Fruit fly (Drosophila melanogaster) whole organism, embryonic: ENCODE measurements around the gene CG33346.
A peak's percentile ranks its signal among the peaks of the same experiment; 100 is the strongest.

Experiments
- Adf1 ChIP-seq: fragments of 200-800 bp; sonication (Bioruptor generic); IDR thresholded peaks from 2 replicates; pipeline ENCODE4 v1.3.6; 2022; ENCODE audit warnings: missing biosample characterization, missing genetic modification characterization
- Aef1 ChIP-seq: fragments of 200-800 bp; sonication (Bioruptor generic); IDR thresholded peaks from 3 replicates; pipeline ENCODE4 v1.3.6; 2022; ENCODE audit warnings: missing biosample characterization, missing genetic modification characterization
- CG11504 ChIP-seq: fragments of 200-800 bp; sonication (Bioruptor generic); optimal IDR thresholded peaks from 3 replicates; lab custom pipeline; 2019; ENCODE audit warnings: missing biosample characterization, mild to moderate bottlenecking, missing genetic modification characterization, moderate library complexity
- CG11695 ChIP-seq: fragments of 200-800 bp; sonication (Bioruptor generic); IDR thresholded peaks from 3 replicates; pipeline ENCODE4 v1.3.6; 2022; ENCODE audit warnings: missing biosample characterization, missing genetic modification characterization
- CG12155 ChIP-seq: fragments of 200-800 bp; sonication (Bioruptor generic); optimal IDR thresholded peaks from 3 replicates; lab custom pipeline; 2016; ENCODE audit warnings: missing biosample characterization, missing genetic modification characterization
- CG12236 ChIP-seq: fragments of 200-800 bp; sonication (Bioruptor generic); optimal IDR thresholded peaks from 2 replicates; lab custom pipeline; 2016; ENCODE audit warnings: missing biosample characterization, missing genetic modification characterization
- CG12744 ChIP-seq: fragments of 200-800 bp; sonication (Bioruptor generic); optimal IDR thresholded peaks from 2 replicates; lab custom pipeline; 2016; ENCODE audit warnings: missing biosample characterization, missing genetic modification characterization
- CG14014 ChIP-seq: fragments of 200-800 bp; sonication (Bioruptor generic); IDR thresholded peaks from 2 replicates; pipeline ENCODE4 v1.3.6; 2022; ENCODE audit warnings: missing biosample characterization, missing genetic modification characterization
- CG14860 ChIP-seq: fragments of 200-800 bp; sonication (Bioruptor generic); IDR thresholded peaks from 3 replicates; pipeline ENCODE4 v1.3.6; 2022; ENCODE audit warnings: missing biosample characterization, missing genetic modification characterization; ENCODE audit not compliant: partially characterized antibody
- CG17186 ChIP-seq: fragments of 200-800 bp; sonication (Bioruptor generic); optimal IDR thresholded peaks from 3 replicates; lab custom pipeline; 2017; ENCODE audit warnings: missing biosample characterization, missing genetic modification reagents, missing genetic modification characterization
- CG17359 ChIP-seq: fragments of 200-800 bp; sonication (Bioruptor generic); optimal IDR thresholded peaks from 3 replicates; lab custom pipeline; 2018; ENCODE audit warnings: missing biosample characterization, mild to moderate bottlenecking, missing genetic modification characterization, moderate library complexity
- CG17361 ChIP-seq: fragments of 200-800 bp; sonication (Bioruptor generic); IDR thresholded peaks from 3 replicates; pipeline ENCODE4 v1.3.6; 2022; ENCODE audit warnings: missing biosample characterization, missing genetic modification characterization
- CG17829 ChIP-seq: fragments of 200-800 bp; optimal IDR thresholded peaks from 2 replicates; lab custom pipeline; 2019; ENCODE audit warnings: missing biosample characterization, mild to moderate bottlenecking, missing genetic modification characterization, moderate library complexity
- CG17912 ChIP-seq: fragments of 200-800 bp; sonication (Bioruptor generic); optimal IDR thresholded peaks from 2 replicates; lab custom pipeline; 2018; ENCODE audit warnings: missing biosample characterization, mild to moderate bottlenecking, missing genetic modification characterization
- CG18262 ChIP-seq: fragments of 200-800 bp; optimal IDR thresholded peaks from 3 replicates; lab custom pipeline; 2019; ENCODE audit warnings: missing biosample characterization, mild to moderate bottlenecking, missing genetic modification characterization, moderate library complexity
- CG1832 ChIP-seq: fragments of 200-800 bp; sonication (Bioruptor generic); optimal IDR thresholded peaks from 2 replicates; lab custom pipeline; 2017; ENCODE audit warnings: missing biosample characterization, mild to moderate bottlenecking, missing genetic modification characterization, inconsistent platforms
- CG18476 ChIP-seq: fragments of 200-800 bp; sonication (Bioruptor generic); optimal IDR thresholded peaks from 2 replicates; lab custom pipeline; 2016; ENCODE audit warnings: missing biosample characterization, mild to moderate bottlenecking, missing genetic modification characterization
- CG2129 ChIP-seq: fragments of 200-800 bp; sonication (Bioruptor generic); IDR thresholded peaks from 2 replicates; pipeline ENCODE4 v1.3.6; 2022; ENCODE audit warnings: missing biosample characterization, missing genetic modification characterization; ENCODE audit not compliant: partially characterized antibody
- CG2712 ChIP-seq: fragments of 200-800 bp; optimal IDR thresholded peaks from 3 replicates; lab custom pipeline; 2019; ENCODE audit warnings: missing biosample characterization, mild to moderate bottlenecking, missing genetic modification characterization, moderate library complexity
- CG34224 ChIP-seq: fragments of 200-800 bp; sonication (Bioruptor generic); IDR thresholded peaks from 3 replicates; pipeline ENCODE4 v1.3.6; 2022; ENCODE audit warnings: missing biosample characterization, missing genetic modification characterization; ENCODE audit not compliant: partially characterized antibody
- CG4404 ChIP-seq: fragments of 200-800 bp; sonication (Bioruptor generic); IDR thresholded peaks from 2 replicates; pipeline ENCODE4 v1.3.6; 2022; ENCODE audit warnings: missing biosample characterization, missing genetic modification characterization
- CG7357 ChIP-seq: fragments of 200-800 bp; sonication (Bioruptor generic); IDR thresholded peaks from 3 replicates; pipeline ENCODE4 v1.3.6; 2022; ENCODE audit warnings: missing biosample characterization, missing genetic modification characterization
- CG8944 ChIP-seq: fragments of 200-800 bp; sonication (Bioruptor generic); optimal IDR thresholded peaks from 3 replicates; lab custom pipeline; 2016; ENCODE audit warnings: missing biosample characterization, missing genetic modification characterization
- CG9876 ChIP-seq: fragments of 200-800 bp; sonication (Bioruptor generic); optimal IDR thresholded peaks from 2 replicates; lab custom pipeline; 2016; ENCODE audit warnings: missing biosample characterization, missing genetic modification characterization
- D19B ChIP-seq: fragments of 200-800 bp; sonication (Bioruptor generic); optimal IDR thresholded peaks from 2 replicates; lab custom pipeline; 2017; ENCODE audit warnings: missing biosample characterization, mild to moderate bottlenecking, missing genetic modification characterization
- Dek ChIP-seq: fragments of 200-800 bp; sonication (Bioruptor generic); optimal IDR thresholded peaks from 3 replicates; lab custom pipeline; 2019; ENCODE audit warnings: missing biosample characterization, mild to moderate bottlenecking, missing genetic modification characterization, moderate library complexity
- Ets65A ChIP-seq: fragments of 200-800 bp; sonication (Bioruptor generic); peaks from one replicate; lab custom pipeline; 2016; ENCODE audit warnings: missing biosample characterization, missing genetic modification characterization
- Med ChIP-seq: fragments of 200-800 bp; sonication (Bioruptor generic); peaks from one replicate; lab custom pipeline; 2016; ENCODE audit warnings: missing biosample characterization, missing genetic modification characterization, mild to moderate bottlenecking, inconsistent platforms, moderate library complexity
- NK7.1 ChIP-seq: fragments of 200-800 bp; sonication (Bioruptor generic); optimal IDR thresholded peaks from 3 replicates; lab custom pipeline; 2016; ENCODE audit warnings: missing biosample characterization, missing genetic modification characterization
- Side ChIP-seq: fragments of 200-800 bp; sonication (Bioruptor generic); optimal IDR thresholded peaks from 2 replicates; lab custom pipeline; 2016; ENCODE audit warnings: missing biosample characterization, missing genetic modification characterization
- Sox102F ChIP-seq: fragments of 200-800 bp; sonication (Bioruptor generic); optimal IDR thresholded peaks from 2 replicates; lab custom pipeline; 2018; ENCODE audit warnings: missing biosample characterization, mild to moderate bottlenecking, missing genetic modification characterization, moderate library complexity
- Usf ChIP-seq: fragments of 200-800 bp; sonication (Bioruptor generic); optimal IDR thresholded peaks from 2 replicates; lab custom pipeline; 2017; ENCODE audit warnings: missing genotype, missing biosample characterization, missing genetic modification characterization
- cwo ChIP-seq: fragments of 200-800 bp; sonication (Bioruptor generic); optimal IDR thresholded peaks from 3 replicates; lab custom pipeline; 2017; ENCODE audit warnings: missing biosample characterization, missing genetic modification characterization, mild to moderate bottlenecking, moderate library complexity, missing genetic modification reagents
- eve ChIP-seq, 2 experiments: fragments of >200 bp; optimal IDR thresholded peaks; 2 replicates each; lab custom pipeline; 2017; ENCODE audit warnings: missing biosample characterization in 2 of 2, missing genetic modification characterization in 2 of 2
- exex ChIP-seq: fragments of 200-800 bp; sonication (Bioruptor generic); optimal IDR thresholded peaks from 4 replicates; lab custom pipeline; 2018; ENCODE audit warnings: missing biosample characterization, mild to moderate bottlenecking, missing genetic modification characterization, moderate library complexity
- fd102C ChIP-seq: fragments of 200-800 bp; sonication (Bioruptor generic); optimal IDR thresholded peaks from 2 replicates; lab custom pipeline; 2018; ENCODE audit warnings: missing biosample characterization, mild to moderate bottlenecking, missing genetic modification characterization, moderate library complexity
- knrl ChIP-seq: fragments of 200-800 bp; sonication (Bioruptor generic); IDR thresholded peaks from 3 replicates; pipeline ENCODE4 v1.3.6; 2022; ENCODE audit warnings: missing biosample characterization, missing genetic modification characterization; ENCODE audit not compliant: partially characterized antibody
- lab ChIP-seq: fragments of 200-800 bp; sonication (Bioruptor generic); optimal IDR thresholded peaks from 3 replicates; lab custom pipeline; 2017; ENCODE audit warnings: missing biosample characterization, missing genetic modification characterization, mild to moderate bottlenecking, moderate library complexity, missing genetic modification reagents
- lola ChIP-seq, 3 experiments: fragments of >200 bp in 2 of 3; fragments of 200-800 bp in 1 of 3; sonication (Bioruptor generic) in 1 of 3; optimal IDR thresholded peaks; 2 replicates each; lab custom pipeline; 2017 to 2019; ENCODE audit warnings: missing biosample characterization in 3 of 3, missing genetic modification characterization in 3 of 3, mild to moderate bottlenecking in 1 of 3, moderate library complexity in 1 of 3
- pb ChIP-seq: fragments of 200-800 bp; sonication (Bioruptor generic); optimal IDR thresholded peaks from 3 replicates; lab custom pipeline; 2016; ENCODE audit warnings: missing biosample characterization, missing genetic modification characterization
- phol ChIP-seq: fragments of 200-800 bp; sonication (Bioruptor generic); optimal IDR thresholded peaks from 3 replicates; lab custom pipeline; 2018; ENCODE audit warnings: missing biosample characterization, mild to moderate bottlenecking, missing genetic modification characterization, moderate library complexity
- pita ChIP-seq: fragments of 200-800 bp; sonication (Bioruptor generic); optimal IDR thresholded peaks from 2 replicates; lab custom pipeline; 2017; ENCODE audit warnings: missing biosample characterization, mild to moderate bottlenecking, missing genetic modification characterization
- pnt ChIP-seq: fragments of 200-800 bp; sonication (Bioruptor generic); optimal IDR thresholded peaks from 3 replicates; lab custom pipeline; 2016; ENCODE audit warnings: missing biosample characterization, missing genetic modification characterization
- rib ChIP-seq: fragments of 200-800 bp; sonication (Bioruptor generic); IDR thresholded peaks from 2 replicates; pipeline ENCODE4 v1.3.6; 2022; ENCODE audit warnings: missing biosample characterization, missing genetic modification characterization
- sc ChIP-seq, 3 experiments: fragments of >200 bp in 2 of 3; fragments of 200-800 bp in 1 of 3; sonication (Bioruptor generic) in 1 of 3; optimal IDR thresholded peaks; 2 replicates in 2 of 3; 3 replicates in 1 of 3; lab custom pipeline; 2017; ENCODE audit warnings: mild to moderate bottlenecking in 1 of 3, missing biosample characterization in 1 of 3, missing genetic modification characterization in 1 of 3, missing genetic modification reagents in 1 of 3
- sens ChIP-seq: fragments of 200-800 bp; sonication (Bioruptor generic); peaks from one replicate; lab custom pipeline; 2016; ENCODE audit warnings: missing biosample characterization, missing genetic modification characterization
- sisA ChIP-seq: fragments of 200-800 bp; sonication (Bioruptor generic); IDR thresholded peaks from 2 replicates; pipeline ENCODE4 v1.3.6; 2022; ENCODE audit warnings: missing biosample characterization, missing genetic modification characterization
- sug ChIP-seq: fragments of 200-800 bp; optimal IDR thresholded peaks from 2 replicates; lab custom pipeline; 2019; ENCODE audit warnings: missing biosample characterization, mild to moderate bottlenecking, missing genetic modification characterization, moderate library complexity
- vfl ChIP-seq: fragments of 200-800 bp; sonication (Bioruptor generic); optimal IDR thresholded peaks from 2 replicates; lab custom pipeline; 2016; ENCODE audit warnings: missing biosample characterization, missing genetic modification characterization

Gene CG33346

DNA sequence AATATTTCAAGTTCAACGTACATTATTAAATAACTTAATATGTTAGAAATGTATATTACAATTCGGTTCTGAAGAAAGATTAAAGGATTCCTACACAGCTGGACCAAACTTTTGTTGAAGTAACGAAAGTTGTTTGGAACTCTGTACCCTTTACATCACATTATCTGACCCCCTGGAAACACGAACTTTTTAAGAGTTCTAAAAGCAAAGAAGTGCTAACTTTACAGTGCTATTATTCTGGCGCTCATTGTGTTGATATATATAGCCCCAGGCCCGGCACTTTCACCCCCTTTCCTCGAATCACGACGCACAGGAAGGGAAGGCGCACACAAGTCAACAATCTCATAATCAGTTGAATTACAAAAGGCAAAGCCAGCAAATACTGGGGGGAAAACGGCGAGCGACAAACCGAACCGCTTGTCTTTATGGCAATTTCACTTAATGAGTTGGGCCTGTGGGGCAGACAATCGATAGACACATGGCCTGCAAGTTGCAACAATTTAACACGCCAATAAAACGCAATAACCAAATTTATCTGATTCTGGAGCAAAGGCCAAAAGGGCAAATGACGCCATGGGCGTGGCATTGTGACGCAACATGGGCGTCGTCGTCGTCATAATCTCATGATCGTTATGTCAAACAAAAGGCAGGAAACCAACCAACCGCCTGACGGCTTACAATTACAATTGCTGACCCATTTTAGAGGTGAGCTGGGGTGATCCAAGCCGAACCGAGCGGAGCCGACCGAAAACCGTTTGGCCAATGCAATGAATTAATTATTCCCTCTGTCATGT lies 39.6 kb upstream of the CG33346 start (continued):
- TF ChIP-seq CG2129 (GFP tag; lab: Robert Waterston, UW) (no peak), Med (GFP tag; lab: Kevin White, UChicago) (no peak), CG9876 (GFP tag; lab: Kevin White, UChicago) (no peak), CG17912 (no peak), CG17186 (GFP tag; lab: Kevin White, UChicago) (no peak), D19B (GFP tag; lab: Kevin White, UChicago) (no peak), CG14860 (no peak), NK7.1 (GFP tag; lab: Kevin White, UChicago) (no peak), sens (GFP tag; lab: Kevin White, UChicago) (peak; percentile 17), CG14014 (GFP tag; lab: Robert Waterston, UW) (no peak), CG17359 (tag; lab: Kevin White, UChicago) (no peak), CG34224 (GFP tag; lab: Robert Waterston, UW) (no peak), CG18476 (GFP tag; lab: Kevin White, UChicago) (no peak), CG17361 (peak; percentile 53; the same call in 1 of the 3 replicates), pnt (no peak), Aef1 (GFP tag; lab: Robert Waterston, UW) (no peak), Usf (no peak), eve (GFP tag; optimal IDR thresholded peaks at IDR 0.05; lab: Kevin White, UChicago) (peak in 1 of 2 experiments; percentile 29), knrl (GFP tag; lab: Robert Waterston, UW) (no peak), CG17829 (tag; lab: Kevin White, UChicago) (no peak), CG11695 (no peak), CG12236 (GFP tag; lab: Kevin White, UChicago) (no peak), CG12155 (no peak), lab (GFP tag; lab: Kevin White, UChicago) (no peak), CG4404 (GFP tag; lab: Robert Waterston, UW) (no peak), pita (GFP tag; lab: Kevin White, UChicago) (no peak), fd102C (GFP tag; lab: Kevin White, UChicago) (no peak), sug (tag; lab: Kevin White, UChicago) (no peak), vfl (GFP tag; lab: Kevin White, UChicago) (no peak), lola (GFP tag; optimal IDR thresholded peaks at IDR 0.05; lab: Kevin White, UChicago) (peak in 1 of 3 experiments; percentile 30), CG2712 (tag; lab: Kevin White, UChicago) (peak; percentile 35), CG1832 (GFP tag; lab: Kevin White, UChicago) (no peak), CG8944 (GFP tag; lab: Kevin White, UChicago) (no peak)

DNA sequence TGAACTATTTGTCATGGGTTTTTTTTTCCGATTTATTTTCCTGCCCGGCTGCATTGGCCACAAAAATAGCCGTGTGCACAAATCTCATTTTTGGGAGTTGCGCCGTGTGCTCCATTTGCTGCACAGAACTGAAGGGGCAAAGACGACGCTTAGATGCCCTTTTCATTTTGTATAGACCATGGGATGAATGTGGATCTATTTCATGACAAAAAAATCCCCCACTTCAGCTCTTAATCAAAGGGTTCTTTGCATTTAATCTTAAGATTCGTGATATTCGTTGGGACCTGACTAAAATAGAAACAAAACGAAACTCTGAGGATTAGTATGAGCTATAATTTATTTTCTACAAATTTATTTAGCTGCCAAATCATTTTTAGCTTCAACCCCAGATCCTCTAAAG lies 38.9 kb upstream of the CG33346 start:
- no peak for TF ChIP-seq pb (GFP tag; lab: Kevin White, UChicago)
- no peak for TF ChIP-seq exex
- TF ChIP-seq sc (optimal IDR thresholded peaks at IDR 0.05; lab: Kevin White, UChicago): no peak
- TF ChIP-seq sc (GFP tag; optimal IDR thresholded peaks at IDR 0.05; lab: Kevin White, UChicago): peak; percentile 13
- peak; percentile 26 for TF ChIP-seq Sox102F (GFP tag; lab: Kevin White, UChicago)
- peak; percentile 42 for TF ChIP-seq CG18262
- TF ChIP-seq CG12744 (GFP tag; lab: Kevin White, UChicago): no peak
- no peak for TF ChIP-seq CG7357 (GFP tag; lab: Robert Waterston, UW)
- TF ChIP-seq Adf1 (GFP tag; lab: Robert Waterston, UW): no peak
- TF ChIP-seq Ets65A (GFP tag; lab: Kevin White, UChicago): no peak
- no peak for TF ChIP-seq cwo (GFP tag; lab: Kevin White, UChicago)
- TF ChIP-seq Dek (tag; lab: Kevin White, UChicago): no peak
- peak; percentile 10 for TF ChIP-seq Med (GFP tag; lab: Kevin White, UChicago)
- TF ChIP-seq CG11504 (tag; lab: Kevin White, UChicago): peak; percentile 34
- TF ChIP-seq phol: peak; percentile 28
- TF ChIP-seq sisA (GFP tag; lab: Robert Waterston, UW): 0 out of 2 replicates have a peak, but pooled peaks have one; percentile 9
- TF ChIP-seq CG17361: 0 out of 3 replicates have a peak, but pooled peaks have one; percentile 26
- TF ChIP-seq Side (GFP tag; lab: Kevin White, UChicago): no peak
- no peak for TF ChIP-seq rib
